Worm (Caenorhabditis elegans) whole organism, L4/young adult: ENCODE measurements around the gene Y69A2AR.50.

ENCODE experiments used
- W03F9.2 ChIP-seq: fragments of 150-350 bp; optimal IDR thresholded peaks from 2 replicates; lab custom pipeline; 2014; ENCODE audit warnings: missing biosample characterization, missing genetic modification characterization
- him-1 ChIP-seq: sonication (generic microtip); optimal IDR thresholded peaks from 2 replicates; lab custom pipeline; 2016; ENCODE audit warnings: missing genotype, missing genetic modification reagents, missing genetic modification characterization, missing compliant biosample characterization

DNA sequence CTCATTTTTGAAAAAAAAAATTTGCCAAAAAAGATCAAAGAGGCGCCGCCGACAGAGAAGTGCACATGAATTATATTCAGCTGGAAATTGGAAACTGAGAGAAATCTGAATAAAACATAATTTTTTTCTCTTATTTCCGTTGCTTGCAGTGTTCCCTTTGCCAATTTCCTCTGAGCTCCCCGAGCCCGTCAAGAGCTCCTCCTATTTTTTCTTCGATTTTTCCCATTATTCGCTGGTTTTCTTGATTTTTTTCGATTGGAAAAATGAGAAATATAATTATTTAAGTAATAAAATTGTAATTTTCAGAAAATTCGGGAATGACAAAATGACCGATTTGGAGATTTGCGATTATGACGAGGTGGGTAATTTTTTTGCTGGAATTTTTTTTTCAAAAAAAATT, 20.2 kb upstream of the Y69A2AR.50 start, which contains the start of gene sprr-3:
- TF ChIP-seq W03F9.2 (tag; lab: Kevin White, UChicago) (no peak), him-1 (tag; lab: Kevin White, UChicago) (no peak)
